Fruit fly (Drosophila melanogaster) whole organism, wandering third instar larva: ENCODE results near the gene CG17568.

Experiments
- Abd-B ChIP-seq: fragments of >200 bp; optimal IDR thresholded peaks from 2 replicates; lab custom pipeline; 2017; ENCODE audit warnings: missing biosample characterization, missing genetic modification characterization
- GATAd ChIP-seq: sonication (Bioruptor generic); optimal IDR thresholded peaks from 2 replicates; lab custom pipeline; 2016; ENCODE audit warnings: missing biosample characterization, missing genetic modification characterization
- Hr78 ChIP-seq: fragments of >200 bp; optimal IDR thresholded peaks from 2 replicates; lab custom pipeline; 2017; ENCODE audit warnings: missing biosample characterization, missing genetic modification characterization
- Mio ChIP-seq: sonication (Bioruptor generic); optimal IDR thresholded peaks from 2 replicates; lab custom pipeline; 2016; ENCODE audit warnings: missing biosample characterization, missing genetic modification characterization
- N ChIP-seq: fragments of >200 bp; optimal IDR thresholded peaks from 2 replicates; lab custom pipeline; 2018; ENCODE audit warnings: missing biosample characterization, missing external identifiers, missing genetic modification characterization
- Sp1 ChIP-seq: fragments of 200-800 bp; sonication (Bioruptor generic); optimal IDR thresholded peaks from 3 replicates; lab custom pipeline; 2019; ENCODE audit warnings: missing biosample characterization, mild to moderate bottlenecking, missing genetic modification characterization, moderate library complexity
- br ChIP-seq: fragments of 200-800 bp; sonication (Bioruptor generic); optimal IDR thresholded peaks from 2 replicates; lab custom pipeline; 2016; ENCODE audit warnings: missing biosample characterization, missing genetic modification characterization
- fru ChIP-seq: fragments of 200-800 bp; sonication (Bioruptor generic); optimal IDR thresholded peaks from 3 replicates; lab custom pipeline; 2016; ENCODE audit warnings: missing biosample characterization, mild to moderate bottlenecking, missing genetic modification characterization
- sage ChIP-seq: fragments of 200-800 bp; sonication (Bioruptor generic); optimal IDR thresholded peaks from 2 replicates; lab custom pipeline; 2016; ENCODE audit warnings: missing biosample characterization, mild to moderate bottlenecking, missing genetic modification characterization

DNA sequence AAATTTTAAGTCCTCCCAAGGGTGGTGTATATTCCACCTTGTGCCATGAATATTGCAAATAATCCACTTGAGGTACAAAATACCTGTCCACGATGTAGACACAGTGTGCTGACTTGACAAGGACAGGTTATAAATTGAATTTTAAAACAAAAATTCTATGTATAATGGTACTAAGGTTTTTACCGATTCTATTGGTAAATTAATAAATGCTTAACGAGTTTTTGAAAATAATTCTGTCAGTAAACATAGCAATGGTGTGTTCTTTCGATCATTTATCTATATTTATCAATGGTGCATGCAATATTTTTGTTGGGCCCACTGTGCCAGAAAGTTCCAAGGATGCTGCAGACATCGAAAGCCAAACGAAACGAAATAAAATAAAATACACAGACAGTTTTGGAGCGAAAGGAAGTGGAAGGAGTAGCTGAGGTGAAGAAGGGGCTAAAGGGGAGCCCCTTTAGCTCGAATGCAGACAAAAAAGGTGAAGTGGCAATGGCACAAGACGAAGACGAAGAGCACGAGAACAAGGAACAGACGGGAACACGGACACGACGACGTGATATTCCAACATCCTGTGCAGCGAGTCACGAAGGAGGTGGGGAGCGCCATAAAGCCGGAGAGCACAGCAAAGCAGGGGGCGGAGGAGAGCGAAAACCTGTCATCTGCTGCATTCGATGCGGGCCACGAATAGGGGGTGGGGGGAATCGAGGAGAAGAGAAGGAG lies 45.4 kb downstream of the CG17568 start:
- TF ChIP-seq N (no peak), Sp1 (GFP tag; lab: Kevin White, UChicago) (peak; percentile 71), sage (GFP tag; lab: Kevin White, UChicago) (peak; percentile 52), Mio (GFP tag; lab: Kevin White, UChicago) (no peak), Hr78 (GFP tag; lab: Kevin White, UChicago) (no peak), Abd-B (GFP tag; lab: Kevin White, UChicago) (no peak), GATAd (no peak), br (GFP tag; lab: Kevin White, UChicago) (peak; percentile 93), fru (GFP tag; lab: Kevin White, UChicago) (peak; percentile 89)
